Fruit fly (Drosophila melanogaster) whole organism, embryonic: ENCODE data around the gene CG33510.

Experiments
- Atf3 ChIP-seq: fragments of 200-800 bp; sonication (Bioruptor generic); optimal IDR thresholded peaks from 3 replicates; lab custom pipeline; 2016; ENCODE audit warnings: missing biosample characterization, missing genetic modification characterization
- Atf6 ChIP-seq: fragments of 200-800 bp; sonication (Bioruptor generic); IDR thresholded peaks from 2 replicates; pipeline ENCODE4 v1.3.6; 2022; ENCODE audit warnings: missing biosample characterization, missing genetic modification characterization
- BEAF-32 ChIP-seq: fragments of 200-800 bp; sonication (Bioruptor generic); optimal IDR thresholded peaks from 3 replicates; lab custom pipeline; 2017; ENCODE audit warnings: missing biosample characterization, missing genetic modification characterization, mild to moderate bottlenecking, moderate library complexity, missing genetic modification reagents
- CG10565 ChIP-seq: fragments of 200-800 bp; sonication (Bioruptor generic); optimal IDR thresholded peaks from 3 replicates; lab custom pipeline; 2016; ENCODE audit warnings: missing biosample characterization, mild to moderate bottlenecking, missing genetic modification characterization
- CG11398 ChIP-seq: fragments of 200-800 bp; sonication (Bioruptor generic); optimal IDR thresholded peaks from 2 replicates; lab custom pipeline; 2016; ENCODE audit warnings: missing biosample characterization, missing genetic modification characterization
- CG11504 ChIP-seq: fragments of 200-800 bp; sonication (Bioruptor generic); optimal IDR thresholded peaks from 3 replicates; lab custom pipeline; 2019; ENCODE audit warnings: missing biosample characterization, mild to moderate bottlenecking, missing genetic modification characterization, moderate library complexity
- CG12155 ChIP-seq: fragments of 200-800 bp; sonication (Bioruptor generic); optimal IDR thresholded peaks from 3 replicates; lab custom pipeline; 2016; ENCODE audit warnings: missing biosample characterization, missing genetic modification characterization
- CG13894 ChIP-seq: fragments of 200-800 bp; sonication (Bioruptor generic); optimal IDR thresholded peaks from 3 replicates; lab custom pipeline; 2018; ENCODE audit warnings: missing biosample characterization, mild to moderate bottlenecking, missing genetic modification characterization, moderate library complexity
- CG14965 ChIP-seq: fragments of 200-800 bp; sonication (Bioruptor generic); optimal IDR thresholded peaks from 2 replicates; lab custom pipeline; 2016; ENCODE audit warnings: missing biosample characterization, missing genetic modification characterization, borderline replicate concordance
- CG15514 ChIP-seq: fragments of 200-800 bp; sonication (Bioruptor generic); optimal IDR thresholded peaks from 3 replicates; lab custom pipeline; 2017; ENCODE audit warnings: missing biosample characterization, missing genetic modification characterization, mild to moderate bottlenecking, moderate library complexity, missing genetic modification reagents
- CG1603 ChIP-seq: fragments of 200-800 bp; sonication (Bioruptor generic); optimal IDR thresholded peaks from 2 replicates; lab custom pipeline; 2019; ENCODE audit warnings: missing biosample characterization, mild to moderate bottlenecking, missing genetic modification characterization, moderate library complexity
- CG17361 ChIP-seq: fragments of 200-800 bp; sonication (Bioruptor generic); IDR thresholded peaks from 3 replicates; pipeline ENCODE4 v1.3.6; 2022; ENCODE audit warnings: missing biosample characterization, missing genetic modification characterization
- CG2199 ChIP-seq: fragments of 200-800 bp; sonication (Bioruptor generic); IDR thresholded peaks from 3 replicates; pipeline ENCODE4 v1.3.6; 2022; ENCODE audit warnings: missing biosample characterization, missing genetic modification characterization
- CG30431 ChIP-seq: fragments of 200-800 bp; sonication (Bioruptor generic); optimal IDR thresholded peaks from 2 replicates; lab custom pipeline; 2017; ENCODE audit warnings: missing biosample characterization, missing genetic modification characterization
- CG42726 ChIP-seq: fragments of 200-800 bp; sonication (Bioruptor generic); IDR thresholded peaks from 2 replicates; pipeline ENCODE4 v1.3.6; 2022; ENCODE audit warnings: missing biosample characterization, missing genetic modification characterization; ENCODE audit not compliant: partially characterized antibody
- CG43689 ChIP-seq: fragments of 200-800 bp; sonication (Bioruptor generic); IDR thresholded peaks from 2 replicates; pipeline ENCODE4 v1.3.6; 2022; ENCODE audit warnings: missing biosample characterization, missing genetic modification characterization
- CG5245 ChIP-seq: fragments of 200-800 bp; sonication (Bioruptor generic); optimal IDR thresholded peaks from 3 replicates; lab custom pipeline; 2016; ENCODE audit warnings: missing biosample characterization, missing genetic modification characterization
- CG7556 ChIP-seq: fragments of 200-800 bp; sonication (Bioruptor generic); optimal IDR thresholded peaks from 2 replicates; lab custom pipeline; 2017; ENCODE audit warnings: missing biosample characterization, mild to moderate bottlenecking, missing genetic modification characterization
- CG8290 ChIP-seq, 3 experiments: fragments of 200-800 bp; sonication (Bioruptor generic); optimal IDR thresholded peaks; 2 replicates each; lab custom pipeline; 2016 to 2019; ENCODE audit warnings: missing biosample characterization in 3 of 3, missing genetic modification characterization in 3 of 3, mild to moderate bottlenecking in 2 of 3, moderate library complexity in 1 of 3
- CG8924 ChIP-seq: fragments of 200-800 bp; optimal IDR thresholded peaks from 3 replicates; lab custom pipeline; 2019; ENCODE audit warnings: missing biosample characterization, mild to moderate bottlenecking, missing genetic modification characterization, moderate library complexity
- CG9609 ChIP-seq: fragments of 200-800 bp; sonication (Bioruptor generic); optimal IDR thresholded peaks from 3 replicates; lab custom pipeline; 2016; ENCODE audit warnings: missing biosample characterization, missing genetic modification characterization
- CkIIα-i1 ChIP-seq: fragments of 200-800 bp; sonication (Bioruptor generic); IDR thresholded peaks from 2 replicates; pipeline ENCODE4 v1.3.6; 2022; ENCODE audit warnings: missing biosample characterization, missing genetic modification characterization
- Dek ChIP-seq: fragments of 200-800 bp; sonication (Bioruptor generic); optimal IDR thresholded peaks from 3 replicates; lab custom pipeline; 2019; ENCODE audit warnings: missing biosample characterization, mild to moderate bottlenecking, missing genetic modification characterization, moderate library complexity
- E2f2 ChIP-seq: fragments of 200-800 bp; sonication (Bioruptor generic); IDR thresholded peaks from 2 replicates; pipeline ENCODE4 v1.3.6; 2022; ENCODE audit warnings: missing biosample characterization, missing genetic modification characterization
- Med ChIP-seq: fragments of 200-800 bp; sonication (Bioruptor generic); peaks from one replicate; lab custom pipeline; 2016; ENCODE audit warnings: missing biosample characterization, missing genetic modification characterization, mild to moderate bottlenecking, inconsistent platforms, moderate library complexity
- Sin3A ChIP-seq: fragments of >200 bp; optimal IDR thresholded peaks from 2 replicates; lab custom pipeline; 2018
- Sox102F ChIP-seq: fragments of 200-800 bp; sonication (Bioruptor generic); optimal IDR thresholded peaks from 2 replicates; lab custom pipeline; 2018; ENCODE audit warnings: missing biosample characterization, mild to moderate bottlenecking, missing genetic modification characterization, moderate library complexity
- Vsx1 ChIP-seq: fragments of 200-800 bp; sonication (Bioruptor generic); optimal IDR thresholded peaks from 2 replicates; lab custom pipeline; 2017; ENCODE audit warnings: missing biosample characterization, mild to moderate bottlenecking, missing genetic modification characterization, missing genetic modification reagents
- YL-1 ChIP-seq: fragments of 200-800 bp; sonication (Bioruptor generic); optimal IDR thresholded peaks from 3 replicates; lab custom pipeline; 2017; ENCODE audit warnings: missing biosample characterization, mild to moderate bottlenecking, missing genetic modification characterization
- ab ChIP-seq: fragments of 200-800 bp; sonication (Bioruptor generic); optimal IDR thresholded peaks from 2 replicates; lab custom pipeline; 2016; ENCODE audit warnings: missing biosample characterization, missing genetic modification characterization
- al ChIP-seq: fragments of 200-800 bp; sonication (Bioruptor generic); IDR thresholded peaks from 2 replicates; pipeline ENCODE4 v1.3.6; 2022; ENCODE audit warnings: missing biosample characterization, missing genetic modification characterization
- ap ChIP-seq: fragments of 200-800 bp; sonication (Bioruptor generic); IDR thresholded peaks from 2 replicates; pipeline ENCODE4 v1.3.6; 2022; ENCODE audit warnings: missing biosample characterization, missing genetic modification characterization
- crp ChIP-seq, 2 experiments: fragments of 200-800 bp; sonication (Bioruptor generic); optimal IDR thresholded peaks; 2 replicates in 1 of 2; 3 replicates in 1 of 2; lab custom pipeline; 2017; ENCODE audit warnings: missing biosample characterization in 2 of 2, missing genetic modification characterization in 2 of 2, mild to moderate bottlenecking in 1 of 2, moderate library complexity in 1 of 2
- cwo ChIP-seq: fragments of 200-800 bp; sonication (Bioruptor generic); optimal IDR thresholded peaks from 3 replicates; lab custom pipeline; 2017; ENCODE audit warnings: missing biosample characterization, missing genetic modification characterization, mild to moderate bottlenecking, moderate library complexity, missing genetic modification reagents
- dan ChIP-seq: fragments of 200-800 bp; sonication (Bioruptor generic); IDR thresholded peaks from 2 replicates; pipeline ENCODE4 v1.3.6; 2022; ENCODE audit warnings: missing biosample characterization, missing genetic modification characterization
- fd3F ChIP-seq: fragments of 200-800 bp; sonication (Bioruptor generic); optimal IDR thresholded peaks from 2 replicates; lab custom pipeline; 2018; ENCODE audit warnings: missing biosample characterization, mild to moderate bottlenecking, missing genetic modification characterization, moderate library complexity
- ham ChIP-seq: fragments of 200-800 bp; sonication (Bioruptor generic); IDR thresholded peaks from 2 replicates; pipeline ENCODE4 v1.3.6; 2022; ENCODE audit warnings: missing biosample characterization, missing genetic modification characterization
- hth ChIP-seq: fragments of >200 bp; optimal IDR thresholded peaks from 2 replicates; lab custom pipeline; 2017; ENCODE audit warnings: inconsistent platforms
- lola ChIP-seq, 3 experiments: fragments of >200 bp in 2 of 3; fragments of 200-800 bp in 1 of 3; sonication (Bioruptor generic) in 1 of 3; optimal IDR thresholded peaks; 2 replicates each; lab custom pipeline; 2017 to 2019; ENCODE audit warnings: missing biosample characterization in 3 of 3, missing genetic modification characterization in 3 of 3, mild to moderate bottlenecking in 1 of 3, moderate library complexity in 1 of 3
- otp ChIP-seq: fragments of 200-800 bp; sonication (Bioruptor generic); IDR thresholded peaks from 3 replicates; pipeline ENCODE4, ENCODE4 v1.3.6; 2022; ENCODE audit warnings: missing biosample characterization, missing genetic modification characterization
- phol ChIP-seq: fragments of 200-800 bp; sonication (Bioruptor generic); optimal IDR thresholded peaks from 3 replicates; lab custom pipeline; 2018; ENCODE audit warnings: missing biosample characterization, mild to moderate bottlenecking, missing genetic modification characterization, moderate library complexity
- run ChIP-seq: fragments of 200-800 bp; sonication (Bioruptor generic); optimal IDR thresholded peaks from 3 replicates; lab custom pipeline; 2018; ENCODE audit warnings: missing biosample characterization, mild to moderate bottlenecking, missing genetic modification characterization
- schlank ChIP-seq: fragments of 200-800 bp; sonication (Bioruptor generic); optimal IDR thresholded peaks from 2 replicates; lab custom pipeline; 2018; ENCODE audit warnings: missing biosample characterization, mild to moderate bottlenecking, missing genetic modification characterization
- so ChIP-seq: fragments of 200-800 bp; sonication (Bioruptor generic); IDR thresholded peaks from 3 replicates; pipeline ENCODE4 v1.3.6; 2022; ENCODE audit warnings: missing biosample characterization, missing genetic modification characterization
- sqz ChIP-seq: fragments of 200-800 bp; sonication (Bioruptor generic); optimal IDR thresholded peaks from 3 replicates; lab custom pipeline; 2018; ENCODE audit warnings: missing biosample characterization, mild to moderate bottlenecking, missing genetic modification characterization
- stc ChIP-seq: fragments of 200-800 bp; sonication (Bioruptor generic); IDR thresholded peaks from 2 replicates; pipeline ENCODE4 v1.3.6; 2022; ENCODE audit warnings: missing biosample characterization, missing genetic modification characterization
- tio ChIP-seq: fragments of 200-800 bp; sonication (Bioruptor generic); optimal IDR thresholded peaks from 2 replicates; lab custom pipeline; 2017; ENCODE audit warnings: missing biosample characterization, missing genetic modification characterization, inconsistent platforms
- tna ChIP-seq: fragments of 200-800 bp; sonication (Bioruptor generic); IDR thresholded peaks from 2 replicates; pipeline ENCODE4 v1.3.6; 2022; ENCODE audit warnings: missing biosample characterization, missing genetic modification characterization; ENCODE audit not compliant: partially characterized antibody
- trh ChIP-seq: fragments of 200-800 bp; sonication (Bioruptor generic); optimal IDR thresholded peaks from 2 replicates; lab custom pipeline; 2016; ENCODE audit warnings: missing biosample characterization, missing genetic modification characterization

Gene CG33510

DNA sequence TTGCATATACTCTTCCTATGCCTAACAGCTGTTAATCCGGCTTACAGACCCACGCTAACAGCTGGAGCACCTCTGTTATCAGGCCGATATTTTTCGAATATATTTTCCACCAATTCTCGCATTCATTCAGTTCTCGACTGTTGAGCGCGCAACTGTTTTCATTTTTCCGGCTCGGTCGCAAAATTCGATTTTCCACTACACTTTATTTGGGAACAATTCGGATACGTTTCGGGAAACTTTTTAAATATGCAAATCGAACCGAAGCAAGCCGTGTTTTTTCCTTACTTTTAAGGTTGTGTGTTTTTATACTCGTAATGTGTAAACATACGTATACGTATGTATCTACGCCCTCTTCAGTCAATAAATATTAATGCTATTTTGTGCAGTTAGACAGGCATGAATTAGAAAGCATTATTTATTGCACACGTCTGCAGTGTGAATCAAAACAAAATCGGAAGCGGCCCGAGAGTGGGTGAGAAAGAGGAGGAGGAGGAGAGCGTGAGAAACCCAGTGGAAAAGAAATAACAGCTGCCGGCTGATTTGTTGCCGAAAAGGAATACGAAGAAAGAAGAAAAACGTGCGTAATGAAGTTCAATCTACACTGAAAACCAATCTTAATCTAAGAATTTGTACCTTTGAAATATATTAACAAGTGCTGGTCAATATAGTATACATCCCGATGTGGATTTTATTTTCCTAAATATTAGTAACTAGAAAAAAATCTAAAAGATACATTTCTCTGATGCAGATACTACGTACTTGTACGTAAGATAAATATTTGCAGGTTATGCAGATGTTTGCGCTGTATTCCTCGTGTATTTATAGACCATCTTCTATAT is 23.7 kb upstream of the CG33510 start (continued):
- TF ChIP-seq hth = no peak
- no peak for TF ChIP-seq otp
- no peak for TF ChIP-seq Vsx1 (GFP tag; lab: Kevin White, UChicago)
- no peak for TF ChIP-seq CG30431 (GFP tag; lab: Kevin White, UChicago)
- no peak for TF ChIP-seq lola (GFP tag; optimal IDR thresholded peaks at IDR 0.05; lab: Kevin White, UChicago)
- no peak for TF ChIP-seq so (GFP tag; lab: Robert Waterston, UW)
- TF ChIP-seq BEAF-32 (GFP tag; lab: Kevin White, UChicago) = peak; percentile 43
- TF ChIP-seq CG14965 (GFP tag; lab: Kevin White, UChicago) = no peak
- no peak for TF ChIP-seq CG8924 (tag; lab: Kevin White, UChicago)
- TF ChIP-seq Sin3A (lab: Kevin White, UChicago) = no peak
- TF ChIP-seq Dek (tag; lab: Kevin White, UChicago) = no peak
- peak; percentile 77 for TF ChIP-seq Med (GFP tag; lab: Kevin White, UChicago)
- peak; percentile 31; the same call in 1 of the 2 replicates for TF ChIP-seq tna (GFP tag; lab: Robert Waterston, UW)
- peak; percentile 19; the same call in 1 of the 2 replicates for TF ChIP-seq E2f2 (GFP tag; lab: Robert Waterston, UW)
- peak in 1 of 2 experiments; percentile 2 for TF ChIP-seq crp (GFP tag; optimal IDR thresholded peaks at IDR 0.05; lab: Kevin White, UChicago)
- no peak for TF ChIP-seq CG13894 (tag; lab: Kevin White, UChicago)
- TF ChIP-seq Atf6 (GFP tag; lab: Robert Waterston, UW) = no peak
- no peak for TF ChIP-seq dan (GFP tag; lab: Robert Waterston, UW)
- TF ChIP-seq al (GFP tag; lab: Robert Waterston, UW) = no peak
- peak; percentile 5 for TF ChIP-seq CG12155
- TF ChIP-seq Sox102F (GFP tag; lab: Kevin White, UChicago) = peak; percentile 43
- TF ChIP-seq ap = no peak
- TF ChIP-seq stc (GFP tag; lab: Robert Waterston, UW) = no peak
- peak; percentile 17 for TF ChIP-seq CG15514
- TF ChIP-seq sqz (GFP tag; lab: Kevin White, UChicago) = no peak
- TF ChIP-seq CG10565 = no peak
- TF ChIP-seq fd3F (GFP tag; lab: Kevin White, UChicago) = no peak
- TF ChIP-seq schlank (tag; lab: Kevin White, UChicago) = no peak
- TF ChIP-seq ham (GFP tag; lab: Robert Waterston, UW) = no peak
- TF ChIP-seq run (tag; lab: Kevin White, UChicago) = no peak
- TF ChIP-seq YL-1 = no peak
- no peak for TF ChIP-seq CG8290 (GFP tag; optimal IDR thresholded peaks at IDR 0.05; lab: Kevin White, UChicago)
- TF ChIP-seq CG8290 (tag; optimal IDR thresholded peaks at IDR 0.05; lab: Kevin White, UChicago) = peak in 1 of 2 experiments; percentile 11
- TF ChIP-seq CG1603 = no peak
- peak; percentile 33 for TF ChIP-seq phol (tag; lab: Kevin White, UChicago)
- TF ChIP-seq CG11504 (tag; lab: Kevin White, UChicago) = no peak
- no peak for TF ChIP-seq CG7556
- TF ChIP-seq cwo (GFP tag; lab: Kevin White, UChicago) = peak; percentile 51
- no peak for TF ChIP-seq CkIIα-i1 (GFP tag; lab: Robert Waterston, UW)
- TF ChIP-seq CG5245 (GFP tag; lab: Kevin White, UChicago) = no peak
- no peak for TF ChIP-seq Atf3 (GFP tag; lab: Kevin White, UChicago)
- no peak for TF ChIP-seq CG43689
- TF ChIP-seq CG42726 (GFP tag; lab: Robert Waterston, UW) = no peak
- TF ChIP-seq CG9609 (GFP tag; lab: Kevin White, UChicago) = no peak
- 0 out of 3 replicates have a peak, but pooled peaks have one; percentile 16 for TF ChIP-seq CG2199 (GFP tag; lab: Robert Waterston, UW)
- no peak for TF ChIP-seq CG11398
- no peak for TF ChIP-seq trh (GFP tag; lab: Kevin White, UChicago)
- no peak for TF ChIP-seq tio
- no peak for TF ChIP-seq ab (GFP tag; lab: Kevin White, UChicago)
- no peak for TF ChIP-seq CG17361
